Worm (Caenorhabditis elegans): Measurements from ENCODE around the gene rga-1.

ce11 chrII:11510373-11510772 lies 45.7 kb downstream of the rga-1 start, which contains the start of gene npr-41:
- no peak for TF ChIP-seq flt-1 (GFP tag; IDR thresholded peaks at IDR 0.05)
- TF ChIP-seq ceh-36 (tag; optimal IDR thresholded peaks at IDR 0.05), result no peak
- TF ChIP-seq ama-1 (optimal IDR thresholded peaks at IDR 0.05), result no peak
- TF ChIP-seq tbx-37 (GFP tag; conservative IDR thresholded peaks at IDR 0.05), result no peak
- TF ChIP-seq hmg-4 (GFP tag; optimal IDR thresholded peaks at IDR 0.05), result no peak
- no peak for TF ChIP-seq pes-1 (GFP tag; IDR thresholded peaks at IDR 0.05)
- no peak for TF ChIP-seq ceh-13 (GFP tag; optimal IDR thresholded peaks at IDR 0.05)
- TF ChIP-seq scrt-1 (GFP tag; IDR thresholded peaks at IDR 0.05), result no peak
- TF ChIP-seq F13C5.2 (tag; optimal IDR thresholded peaks at IDR 0.05), result no peak
- TF ChIP-seq tra-4 (tag; optimal IDR thresholded peaks at IDR 0.05), result no peak

Measured in whole organism, early embryonic.